Worm (Caenorhabditis elegans): Measurements from ENCODE around the gene F32A11.1.

ce11 chrII:13159869-13160268, 2.7 kb downstream of the F32A11.1 start:
- TF ChIP-seq dao-5 (tag; optimal IDR thresholded peaks at IDR 0.05) = no peak
- TF ChIP-seq W03F9.2 (tag; optimal IDR thresholded peaks at IDR 0.05) = no peak

Data from whole organism, L4/young adult.